Worm (Caenorhabditis elegans) whole organism, L2 larva: ENCODE measurements around the gene txdc-12.1.

ENCODE experiments used
- ceh-16 ChIP-seq: fragments of 150-350 bp; optimal IDR thresholded peaks from 2 replicates; lab custom pipeline; 2014; ENCODE audit warnings: missing biosample characterization, missing genetic modification characterization
- lin-11 ChIP-seq: fragments of 150-350 bp; sonication (generic microtip); optimal IDR thresholded peaks from 2 replicates; lab custom pipeline; 2014; ENCODE audit warnings: missing biosample characterization, missing genetic modification characterization, inconsistent platforms, mixed read lengths
- lin-39 ChIP-seq: fragments of 150-350 bp; optimal IDR thresholded peaks from 2 replicates; lab custom pipeline; 2014; ENCODE audit warnings: missing biosample characterization, missing genetic modification reagents, missing genetic modification characterization

DNA sequence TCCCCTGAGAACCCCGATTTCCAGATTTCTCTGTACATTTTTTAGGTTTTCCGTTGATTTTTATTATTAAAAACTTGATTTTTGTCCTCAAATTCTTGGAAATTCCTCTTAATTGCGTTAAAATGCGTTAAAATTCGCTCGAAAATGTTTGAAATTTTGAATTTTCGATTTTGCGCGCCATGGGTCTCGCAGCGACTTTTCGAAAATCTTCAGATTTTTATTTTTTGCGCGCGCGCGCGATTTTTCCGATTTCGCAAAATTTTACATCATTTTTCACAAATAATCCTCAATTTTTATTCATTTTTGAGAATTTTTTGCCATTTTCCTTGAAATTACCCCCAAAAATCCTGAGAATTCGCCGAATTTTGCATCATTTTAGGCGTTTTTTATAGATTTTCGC is 43.9 kb downstream of the txdc-12.1 start:
- no peak for TF ChIP-seq lin-11 (tag; lab: Kevin White, UChicago)
- no peak for TF ChIP-seq ceh-16 (tag; lab: Kevin White, UChicago)
- no peak for TF ChIP-seq lin-39 (tag; lab: Kevin White, UChicago)
